Worm (Caenorhabditis elegans): Measurements from ENCODE around the gene srz-6.

DNA sequence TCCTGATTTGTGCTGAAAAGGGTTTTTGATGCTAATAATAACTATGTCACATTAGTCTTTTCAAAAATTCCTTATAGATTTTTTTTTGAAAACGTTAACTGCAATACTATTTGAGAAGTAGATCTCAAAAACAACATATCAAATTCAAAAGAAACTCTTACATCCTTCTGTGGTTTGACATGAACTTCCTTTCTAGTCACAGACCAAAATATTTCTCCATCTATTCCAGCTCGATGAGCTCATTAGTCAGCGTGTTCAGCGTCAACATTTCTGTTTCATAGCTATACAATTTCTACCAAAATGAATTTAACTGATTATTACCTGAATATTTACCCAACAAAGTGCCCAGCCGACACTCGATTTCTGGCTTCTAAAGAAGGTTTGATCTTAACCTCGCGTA is 16.6 kb downstream of the srz-6 start, which contains the start of gene srh-67:
- TF ChIP-seq unc-62 (GFP tag; optimal IDR thresholded peaks at IDR 0.05) (no peak), mdl-1 (tag; optimal IDR thresholded peaks at IDR 0.05) (no peak), ztf-11 (tag; optimal IDR thresholded peaks at IDR 0.05) (no peak), ceh-9 (tag; optimal IDR thresholded peaks at IDR 0.05) (no peak), fos-1 (tag; optimal IDR thresholded peaks at IDR 0.05) (no peak)
